Worm (Caenorhabditis elegans): Measurements from ENCODE around the gene srx-6.
A peak's percentile ranks its signal among the peaks of the same experiment; 100 is the strongest.

Gene srx-6

DNA sequence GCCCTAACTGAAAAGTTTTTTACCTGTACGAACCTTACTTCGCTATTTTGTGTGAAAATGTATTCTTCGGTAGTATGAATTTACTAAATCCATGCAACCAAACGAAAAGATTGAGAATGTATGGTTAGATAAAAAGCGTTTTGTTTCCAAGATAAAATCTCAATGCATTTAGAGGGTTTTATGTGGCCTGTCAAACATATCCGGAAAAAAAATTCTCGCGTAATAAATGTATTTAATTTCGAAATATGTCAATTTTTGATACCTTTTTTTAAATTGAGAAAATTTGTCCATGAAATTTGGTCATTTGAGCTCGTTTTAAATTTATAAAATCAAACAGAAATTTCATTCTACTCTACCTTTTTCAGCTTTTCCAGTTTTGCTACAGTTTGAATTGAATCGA, 17.9 kb downstream of the srx-6 start, which contains the start of gene F07G11.4:
Gene F07G11.4, minus strand, starts transcription at position 101 of the 400 bp plus-strand sequence.
- TF ChIP-seq attf-4 (tag; optimal IDR thresholded peaks at IDR 0.05) = no peak
- TF ChIP-seq lin-13 (GFP tag; optimal IDR thresholded peaks at IDR 0.05) = no peak
- no peak for TF ChIP-seq T20F7.1 (GFP tag; optimal IDR thresholded peaks at IDR 0.05)
- no peak for TF ChIP-seq Y5F2A.4 (GFP tag; optimal IDR thresholded peaks at IDR 0.05)
- no peak for TF ChIP-seq saeg-2 (GFP tag; IDR thresholded peaks at IDR 0.05)

DNA sequence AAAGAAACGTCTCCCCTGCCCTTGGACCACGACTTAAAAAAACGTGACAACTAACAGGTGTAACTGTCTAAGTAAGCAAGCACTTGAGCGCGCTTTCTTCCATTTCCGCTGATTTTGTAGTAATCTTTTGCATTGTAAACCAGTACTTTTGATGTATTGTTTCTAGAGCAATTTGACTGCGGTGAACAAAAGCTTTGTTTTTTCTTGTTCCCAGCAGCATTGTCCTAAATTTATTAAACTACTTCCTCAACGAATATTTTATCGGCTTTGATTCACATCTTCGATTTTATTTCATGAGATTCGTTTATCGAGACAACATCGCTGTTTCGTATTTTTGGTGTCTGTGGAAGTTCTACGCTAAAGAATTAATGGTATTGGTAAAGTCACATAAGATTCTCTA, 24.4 kb downstream of the srx-6 start, which contains the start of gene C13A2.1:
Gene C13A2.1, plus strand, starts transcription at position 301 of the 400 bp plus-strand sequence.
- TF ChIP-seq ama-1 (optimal IDR thresholded peaks at IDR 0.05) (no peak), pha-4 (GFP tag; IDR thresholded peaks at IDR 0.05) (no peak), pha-4 (tag; optimal IDR thresholded peaks at IDR 0.05) (no peak), ceh-82 (tag; optimal IDR thresholded peaks at IDR 0.05) (no peak), ztf-11 (tag; optimal IDR thresholded peaks at IDR 0.05) (no peak), T20F7.1 (GFP tag; optimal IDR thresholded peaks at IDR 0.05) (no peak), nhr-102 (tag; optimal IDR thresholded peaks at IDR 0.05) (no peak), mxl-2 (GFP tag; conservative IDR thresholded peaks at IDR 0.05) (no peak), daf-8 (GFP tag; IDR thresholded peaks at IDR 0.05) (no peak), hlh-11 (tag; optimal IDR thresholded peaks at IDR 0.05) (no peak), lir-3 (tag; optimal IDR thresholded peaks at IDR 0.05) (no peak), pqm-1 (tag; optimal IDR thresholded peaks at IDR 0.05) (no peak), F26F4.8 (GFP tag; conservative IDR thresholded peaks at IDR 0.05) (no peak), unc-62 (GFP tag; optimal IDR thresholded peaks at IDR 0.05 in 1 of 2) (no peak), unc-62 (tag; optimal IDR thresholded peaks at IDR 0.05) (no peak), nhr-237 (tag; optimal IDR thresholded peaks at IDR 0.05) (no peak), nhr-48 (tag; optimal IDR thresholded peaks at IDR 0.05) (no peak), madf-5 (GFP tag; IDR thresholded peaks at IDR 0.05) (no peak)

DNA sequence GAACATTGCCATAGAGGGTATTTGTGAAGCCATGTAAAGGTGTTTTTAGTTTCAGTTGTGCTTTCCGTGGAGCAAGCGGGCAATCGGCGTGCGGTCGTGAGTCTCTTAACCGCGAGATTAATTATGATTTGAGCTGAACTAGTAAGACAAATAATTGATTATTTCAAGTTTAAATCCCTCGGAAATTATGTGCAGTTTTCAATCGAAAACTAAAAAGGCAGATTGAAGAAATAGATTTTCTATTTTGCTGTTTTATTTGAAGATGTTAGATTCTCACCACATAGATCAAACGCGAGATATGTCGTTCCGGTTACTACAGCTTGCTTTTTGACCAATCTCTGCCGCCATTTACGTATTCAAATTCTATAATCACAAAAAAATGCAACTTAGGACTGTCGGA, 31.1 kb downstream of the srx-6 start, which contains the start of gene C13A2.3:
Gene C13A2.3, plus strand, starts transcription at position 301 of the 400 bp plus-strand sequence.
- TF ChIP-seq unc-62 (GFP tag; optimal IDR thresholded peaks at IDR 0.05 in 1 of 2) (peak in 1 of 2 experiments; percentile 28), unc-62 (tag; optimal IDR thresholded peaks at IDR 0.05) (no peak), lin-1 (GFP tag; IDR thresholded peaks at IDR 0.05) (no peak)

DNA sequence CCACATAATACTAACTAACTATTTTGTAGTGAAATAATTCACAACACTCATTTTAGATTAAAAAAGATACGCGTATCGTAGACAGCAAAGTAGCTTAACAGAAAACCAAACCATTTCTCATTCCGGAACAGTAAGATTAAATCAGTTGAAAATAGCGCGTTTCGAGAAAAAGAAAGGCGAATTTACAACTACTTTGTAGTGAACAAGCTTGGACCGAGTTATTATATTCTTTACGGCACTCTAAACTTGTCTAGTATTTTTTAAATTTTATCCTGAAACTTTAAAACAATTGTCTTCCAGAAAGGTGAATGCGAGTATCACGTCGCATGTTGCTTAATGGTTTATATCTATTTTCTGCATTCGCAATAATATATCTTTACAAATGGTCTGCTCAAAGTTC, 34.0 kb downstream of the srx-6 start, which contains the start of gene C13A2.4:
Gene C13A2.4, plus strand, starts transcription at position 301 of the 400 bp plus-strand sequence.
- no peak for TF ChIP-seq madf-5 (GFP tag; IDR thresholded peaks at IDR 0.05)
- TF ChIP-seq mdl-1 (tag; optimal IDR thresholded peaks at IDR 0.05) = no peak
- TF ChIP-seq nhr-237 (tag; optimal IDR thresholded peaks at IDR 0.05) = no peak
- no peak for TF ChIP-seq lin-39 (tag; optimal IDR thresholded peaks at IDR 0.05)
- no peak for TF ChIP-seq mdt-29 (GFP tag; IDR thresholded peaks at IDR 0.05)
- no peak for TF ChIP-seq lin-1 (GFP tag; IDR thresholded peaks at IDR 0.05)
- no peak for TF ChIP-seq D1046.2 (GFP tag; IDR thresholded peaks at IDR 0.05)
- no peak for TF ChIP-seq lin-29 (GFP tag; IDR thresholded peaks at IDR 0.05)
- no peak for TF ChIP-seq daf-16 (GFP tag; optimal IDR thresholded peaks at IDR 0.05)
- no peak for TF ChIP-seq daf-16 (tag; optimal IDR thresholded peaks at IDR 0.05)
- no peak for TF ChIP-seq attf-4 (tag; optimal IDR thresholded peaks at IDR 0.05)
- no peak for TF ChIP-seq pqm-1 (tag; optimal IDR thresholded peaks at IDR 0.05)

DNA sequence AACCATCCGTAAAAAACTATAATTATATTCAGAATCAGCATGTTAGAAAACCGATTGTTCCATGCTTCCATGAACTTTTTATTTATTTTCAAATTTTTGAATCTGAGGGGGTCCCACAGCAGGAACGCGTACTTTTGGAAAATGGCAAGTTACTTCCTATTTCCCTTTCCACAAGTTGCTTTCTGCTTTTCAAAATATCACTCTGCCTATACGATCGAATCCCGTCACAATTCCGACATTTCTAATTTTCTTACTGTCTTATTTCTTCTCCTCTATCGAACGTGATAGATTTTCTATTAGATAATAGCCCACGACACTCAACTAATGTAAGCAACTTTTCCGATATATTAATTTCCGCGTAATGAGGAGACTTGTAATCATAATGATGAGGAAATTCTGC, 37.6 kb downstream of the srx-6 start, which contains the start of gene C13A2.5:
Gene C13A2.5, plus strand, starts transcription at position 301 of the 400 bp plus-strand sequence.
- no peak for TF ChIP-seq arid-1 (GFP tag; conservative IDR thresholded peaks at IDR 0.05)

DNA sequence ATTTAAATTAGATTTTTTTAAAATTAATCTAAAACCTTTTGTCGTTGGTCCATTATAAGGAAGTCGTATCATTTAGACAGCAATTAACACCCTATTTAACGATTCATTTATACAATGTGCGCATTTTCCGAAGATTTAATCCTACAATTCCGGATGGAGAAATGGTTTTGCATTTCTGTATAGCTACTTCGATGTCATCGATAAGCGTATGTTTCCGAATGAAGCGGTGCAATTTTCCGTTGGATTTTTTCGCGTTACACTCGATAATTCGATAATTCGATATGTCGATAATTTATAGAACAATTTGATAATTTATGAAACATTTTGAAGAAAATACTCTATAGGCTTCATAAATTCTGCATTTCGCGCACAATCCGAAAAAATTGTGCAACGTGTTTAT, 38.1 kb downstream of the srx-6 start, which contains the start of gene C13A2.10:
Gene C13A2.10, minus strand, starts transcription at position 101 of the 400 bp plus-strand sequence.
- TF ChIP-seq spr-1 (tag; optimal IDR thresholded peaks at IDR 0.05) (no peak), hif-1 (tag; optimal IDR thresholded peaks at IDR 0.05) (no peak), ceh-20 (GFP tag; IDR thresholded peaks at IDR 0.05) (no peak), zip-11 (GFP tag; IDR thresholded peaks at IDR 0.05) (no peak), ces-1 (GFP tag; optimal IDR thresholded peaks at IDR 0.05) (no peak), hlh-11 (tag; optimal IDR thresholded peaks at IDR 0.05) (no peak), F10B5.3 (tag; optimal IDR thresholded peaks at IDR 0.05) (no peak), T26A8.4 (GFP tag; IDR thresholded peaks at IDR 0.05) (no peak), mxl-3 (GFP tag; optimal IDR thresholded peaks at IDR 0.05) (no peak), unc-130 (GFP tag; optimal IDR thresholded peaks at IDR 0.05) (no peak), daf-19 (GFP tag; conservative IDR thresholded peaks at IDR 0.05) (no peak), attf-4 (tag; optimal IDR thresholded peaks at IDR 0.05) (no peak), ZK546.5 (tag; optimal IDR thresholded peaks at IDR 0.05) (no peak), lin-39 (tag; optimal IDR thresholded peaks at IDR 0.05) (no peak), Y75B8A.6 (GFP tag; IDR thresholded peaks at IDR 0.05) (no peak), D1046.2 (GFP tag; IDR thresholded peaks at IDR 0.05) (no peak)
